Worm (Caenorhabditis elegans) whole organism, L4 larva: Measurements from ENCODE around the gene F49H12.2.

ENCODE experiments used
- ama-1 ChIP-seq: fragments of 150-350 bp; optimal IDR thresholded peaks from 2 replicates; lab custom pipeline; 2014; ENCODE audit warnings: inconsistent platforms, mixed read lengths
- skn-1 ChIP-seq: fragments of 150-350 bp; optimal IDR thresholded peaks from 2 replicates; lab custom pipeline; 2014; ENCODE audit warnings: missing biosample characterization, missing genetic modification characterization
- zip-2 ChIP-seq: fragments of 150-350 bp; optimal IDR thresholded peaks from 2 replicates; lab custom pipeline; 2014; ENCODE audit warnings: missing biosample characterization, missing genetic modification characterization

DNA sequence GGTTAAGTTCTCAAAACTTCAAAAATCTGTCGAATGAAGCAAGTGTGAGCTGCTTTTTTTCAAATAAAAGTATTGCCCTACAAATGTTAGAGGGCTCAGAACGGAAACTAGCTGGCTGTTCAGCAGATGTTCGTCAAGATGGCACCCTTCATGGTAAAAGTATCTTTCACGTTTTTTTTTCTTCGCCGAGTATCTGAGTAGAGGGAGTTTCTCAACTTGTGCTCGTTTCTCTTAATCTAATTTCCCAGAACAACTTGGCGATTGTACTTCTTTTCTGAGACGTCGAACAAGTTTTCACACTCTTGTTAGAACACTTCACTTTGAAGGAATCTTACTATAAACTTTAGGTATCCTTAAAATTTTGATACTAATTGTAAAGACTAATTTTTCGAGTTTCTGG lies 2.6 kb downstream of the F49H12.2 start:
- TF ChIP-seq zip-2 (tag; lab: Kevin White, UChicago): no peak
- no peak for TF ChIP-seq ama-1 (lab: Kevin White, UChicago)
- no peak for TF ChIP-seq skn-1 (tag; lab: Kevin White, UChicago)
